Worm (Caenorhabditis elegans) whole organism, young adult: Measurements from ENCODE around the gene rdl-1.

Experiments
- C06A6.2 ChIP-seq: fragments of 200-800 bp; sonication (Bioruptor generic); conservative IDR thresholded peaks from 2 replicates; pipeline ENCODE4 v1.3.6; 2022; ENCODE audit warnings: missing genetic modification characterization, missing compliant biosample characterization
- D2030.7 ChIP-seq: fragments of 200-800 bp; sonication (Bioruptor generic); IDR thresholded peaks from 2 replicates; pipeline ENCODE4 v1.3.6; 2022; ENCODE audit warnings: missing genetic modification reagents, missing genetic modification characterization, missing compliant biosample characterization
- F23B12.7 ChIP-seq: sonication (generic microtip); optimal IDR thresholded peaks from 2 replicates; lab custom pipeline; 2017; ENCODE audit warnings: missing genetic modification characterization, mild to moderate bottlenecking, missing compliant biosample characterization, antibody characterized with exemption, moderate library complexity; ENCODE audit not compliant: insufficient read depth
- F33H1.4 ChIP-seq: fragments of 200-800 bp; sonication (Bioruptor generic); IDR thresholded peaks from 2 replicates; pipeline ENCODE4 v1.3.6; 2022; ENCODE audit warnings: missing genetic modification reagents, missing genetic modification characterization, missing compliant biosample characterization
- F49E8.2 ChIP-seq: sonication (generic microtip); optimal IDR thresholded peaks from 3 replicates; lab custom pipeline; 2017; ENCODE audit warnings: missing genetic modification characterization, mild to moderate bottlenecking, missing compliant biosample characterization, antibody characterized with exemption, moderate library complexity; ENCODE audit not compliant: insufficient read depth
- ZK185.1 ChIP-seq: sonication (generic microtip); optimal IDR thresholded peaks from 2 replicates; lab custom pipeline; 2016; ENCODE audit warnings: mild to moderate bottlenecking, missing genetic modification characterization, missing compliant biosample characterization; ENCODE audit not compliant: poor library complexity, severe bottlenecking
- aptf-2 ChIP-seq: fragments of 200-800 bp; sonication (Bioruptor generic); conservative IDR thresholded peaks from 2 replicates; pipeline ENCODE4 v1.3.6; 2022; ENCODE audit warnings: missing genetic modification reagents, missing genetic modification characterization, missing compliant biosample characterization
- athp-1 ChIP-seq: sonication (generic microtip); optimal IDR thresholded peaks from 2 replicates; lab custom pipeline; 2017; ENCODE audit warnings: mild to moderate bottlenecking, missing genetic modification characterization, missing compliant biosample characterization
- attf-5 ChIP-seq: fragments of 200-800 bp; sonication (Bioruptor generic); optimal IDR thresholded peaks from 2 replicates; lab custom pipeline; 2018; ENCODE audit warnings: mild to moderate bottlenecking, missing genetic modification characterization, missing compliant biosample characterization
- attf-6 ChIP-seq: fragments of 200-800 bp; sonication (Bioruptor generic); IDR thresholded peaks from 2 replicates; pipeline ENCODE4 v1.3.6; 2022; ENCODE audit warnings: missing genetic modification reagents, missing genetic modification characterization, missing compliant biosample characterization
- bed-1 ChIP-seq: fragments of 200-800 bp; sonication (Bioruptor generic); IDR thresholded peaks from 2 replicates; pipeline ENCODE4 v1.3.6; 2022; ENCODE audit warnings: missing genetic modification reagents, missing genetic modification characterization, missing compliant biosample characterization
- dox-1 ChIP-seq: fragments of 200-800 bp; sonication (Bioruptor generic); IDR thresholded peaks from 2 replicates; pipeline ENCODE4 v1.3.6; 2022; ENCODE audit warnings: missing genetic modification reagents, missing genetic modification characterization, missing compliant biosample characterization
- dpl-1 ChIP-seq: fragments of 150-350 bp; optimal IDR thresholded peaks from 2 replicates; lab custom pipeline; 2014; ENCODE audit warnings: missing biosample characterization, missing genetic modification reagents, missing genetic modification characterization
- efl-1 ChIP-seq: fragments of 150-350 bp; optimal IDR thresholded peaks from 2 replicates; lab custom pipeline; 2014; ENCODE audit warnings: missing biosample characterization, missing genetic modification reagents, missing genetic modification characterization
- hmg-1.2 ChIP-seq: fragments of 200-800 bp; sonication (Bioruptor generic); IDR thresholded peaks from 2 replicates; pipeline ENCODE4 v1.3.6; 2022; ENCODE audit warnings: missing genetic modification reagents, missing genetic modification characterization, missing compliant biosample characterization
- lin-54 ChIP-seq: fragments of 200-800 bp; sonication (Bioruptor generic); optimal IDR thresholded peaks from 2 replicates; lab custom pipeline; 2018; ENCODE audit warnings: mild to moderate bottlenecking, missing genetic modification characterization, missing compliant biosample characterization
- lsl-1 ChIP-seq: fragments of 200-800 bp; sonication (Bioruptor generic); optimal IDR thresholded peaks from 2 replicates; lab custom pipeline; 2018; ENCODE audit warnings: mild to moderate bottlenecking, missing genetic modification characterization, moderate library complexity, missing compliant biosample characterization
- madf-10 ChIP-seq: sonication (generic microtip); optimal IDR thresholded peaks from 2 replicates; lab custom pipeline; 2016; ENCODE audit warnings: mild to moderate bottlenecking, missing genetic modification characterization, missing compliant biosample characterization
- madf-6 ChIP-seq: fragments of 200-800 bp; sonication (Bioruptor generic); IDR thresholded peaks from 2 replicates; pipeline ENCODE4 v1.3.6; 2022; ENCODE audit warnings: missing genetic modification reagents, missing genetic modification characterization, missing compliant biosample characterization
- madf-8 ChIP-seq: fragments of 200-800 bp; sonication (Bioruptor generic); conservative IDR thresholded peaks from 2 replicates; pipeline ENCODE4 v1.3.6; 2022; ENCODE audit warnings: missing genetic modification reagents, missing genetic modification characterization, missing compliant biosample characterization
- mcd-1 ChIP-seq: fragments of 200-800 bp; sonication (Bioruptor generic); IDR thresholded peaks from 2 replicates; pipeline ENCODE4 v1.3.6; 2022; ENCODE audit warnings: missing genetic modification reagents, missing genetic modification characterization, missing compliant biosample characterization
- nfya-2 ChIP-seq: fragments of 200-800 bp; sonication (Bioruptor generic); IDR thresholded peaks from 2 replicates; pipeline ENCODE4 v1.3.6; 2022; ENCODE audit warnings: missing genetic modification reagents, missing genetic modification characterization, missing compliant biosample characterization
- nfyb-1 ChIP-seq: fragments of 200-800 bp; sonication (Bioruptor generic); IDR thresholded peaks from 2 replicates; pipeline ENCODE4 v1.3.6; 2022; ENCODE audit warnings: missing genetic modification reagents, missing genetic modification characterization, missing compliant biosample characterization
- nhr-120 ChIP-seq: fragments of 200-800 bp; sonication (Bioruptor generic); IDR thresholded peaks from 2 replicates; pipeline ENCODE4 v1.3.6; 2022; ENCODE audit warnings: missing genetic modification characterization, missing compliant biosample characterization
- rec-8 ChIP-seq, 2 experiments: sonication (generic microtip); optimal IDR thresholded peaks; 2 replicates each; lab custom pipeline; 2016; ENCODE audit warnings: mild to moderate bottlenecking in 2 of 2, missing genetic modification characterization in 2 of 2, missing genetic modification reagents in 2 of 2, missing genotype in 2 of 2, missing biosample characterization in 1 of 2, missing compliant biosample characterization in 1 of 2, moderate library complexity in 1 of 2
- rpc-1 ChIP-seq, 2 experiments: fragments of 150-350 bp in 1 of 2; sonication (generic microtip) in 1 of 2; optimal IDR thresholded peaks; 2 replicates each; lab custom pipeline; 2014 to 2018; ENCODE audit warnings: missing biosample characterization in 1 of 2, missing genetic modification characterization in 1 of 2, missing genetic modification reagents in 1 of 2, missing genotype in 1 of 2
- snpc-1.1 ChIP-seq: sonication (generic microtip); optimal IDR thresholded peaks from 2 replicates; lab custom pipeline; 2017; ENCODE audit warnings: missing genetic modification characterization, mild to moderate bottlenecking, missing compliant biosample characterization, antibody characterized with exemption, moderate library complexity, missing genotype, missing genetic modification reagents; ENCODE audit not compliant: insufficient read depth
- snpc-1.3 ChIP-seq: sonication (generic microtip); optimal IDR thresholded peaks from 2 replicates; lab custom pipeline; 2017; ENCODE audit warnings: missing genetic modification characterization, mild to moderate bottlenecking, missing compliant biosample characterization, antibody characterized with exemption, moderate library complexity, missing genotype, missing genetic modification reagents; ENCODE audit not compliant: insufficient read depth
- snpc-3.4 ChIP-seq: sonication (generic microtip); optimal IDR thresholded peaks from 2 replicates; lab custom pipeline; 2017; ENCODE audit warnings: missing genetic modification characterization, mild to moderate bottlenecking, missing compliant biosample characterization, antibody characterized with exemption, moderate library complexity, missing genotype, missing genetic modification reagents
- snpc-4 ChIP-seq, 5 experiments: fragments of 150-350 bp in 1 of 5; sonication (generic microtip) in 4 of 5; optimal IDR thresholded peaks; 2 replicates each; lab custom pipeline; 2014 to 2018; ENCODE audit warnings: missing genetic modification characterization in 5 of 5, missing biosample characterization in 3 of 5, antibody characterized with exemption in 2 of 5, mild to moderate bottlenecking in 2 of 5, missing compliant biosample characterization in 2 of 5, missing genotype in 2 of 5, moderate library complexity in 2 of 5, missing genetic modification reagents in 1 of 5
- somi-1 ChIP-seq: fragments of 200-800 bp; sonication (Bioruptor generic); optimal IDR thresholded peaks from 2 replicates; lab custom pipeline; 2018; ENCODE audit warnings: mild to moderate bottlenecking, missing genetic modification characterization, missing compliant biosample characterization
- xnd-1 ChIP-seq: sonication (generic microtip); optimal IDR thresholded peaks from 2 replicates; lab custom pipeline; 2016; ENCODE audit warnings: missing genotype, missing genetic modification reagents, missing genetic modification characterization, missing compliant biosample characterization
- ztf-3 ChIP-seq: fragments of 200-800 bp; sonication (Bioruptor generic); optimal IDR thresholded peaks from 2 replicates; lab custom pipeline; 2018; ENCODE audit warnings: mild to moderate bottlenecking, missing genetic modification characterization, missing compliant biosample characterization

The rdl-1 gene

ce11 chrIV:7774206-7774605, 4.1 kb upstream of the rdl-1 start, which contains the start of the genes hcf-1 and swd-2.2:
Gene hcf-1, minus strand, starts transcription at chrIV:7774275.
Gene swd-2.2, plus strand, starts transcription at chrIV:7774411.
- TF ChIP-seq attf-6 (GFP tag; lab: Robert Waterston, UW) = no peak
- peak; percentile 23 for TF ChIP-seq dpl-1 (GFP tag; lab: Kevin White, UChicago)
- TF ChIP-seq ztf-3 = no peak
- TF ChIP-seq hmg-1.2 = 0 out of 2 replicates have a peak, but pooled peaks have one; percentile 5
- TF ChIP-seq mcd-1 = peak; percentile 80
- peak; percentile 8 for TF ChIP-seq attf-5 (GFP tag; lab: Kevin White, UChicago)
- TF ChIP-seq snpc-1.3 (tag; lab: Kevin White, UChicago) = peak; percentile 18
- no peak for TF ChIP-seq ZK185.1 (tag; lab: Kevin White, UChicago)
- TF ChIP-seq F23B12.7 = peak; percentile 33
- TF ChIP-seq efl-1 = peak; percentile 56
- peak; percentile 42 for TF ChIP-seq lsl-1 (GFP tag; lab: Kevin White, UChicago)

ce11 chrIV:7764319-7764718, 5.7 kb downstream of the rdl-1 start:
- TF ChIP-seq lin-54 (GFP tag; lab: Kevin White, UChicago) (peak; percentile 63), lsl-1 (GFP tag; lab: Kevin White, UChicago) (peak; percentile 93), nfyb-1 (no peak), dox-1 (GFP tag; lab: Robert Waterston, UW) (no peak), D2030.7 (GFP tag; lab: Robert Waterston, UW) (0 out of 2 replicates have a peak, but pooled peaks have one; percentile 17), somi-1 (GFP tag; lab: Kevin White, UChicago) (no peak), snpc-4 (GFP tag; optimal IDR thresholded peaks at IDR 0.05; lab: Kevin White, UChicago) (no peak), snpc-4 (tag; optimal IDR thresholded peaks at IDR 0.05; lab: Kevin White, UChicago) (peak in 2 of 4 experiments; percentile 24 to 25), snpc-1.3 (tag; lab: Kevin White, UChicago) (peak; percentile 28), madf-8 (GFP tag; lab: Robert Waterston, UW) (peak; percentile 58), madf-6 (GFP tag; lab: Robert Waterston, UW) (peak; percentile 92), F49E8.2 (tag; lab: Kevin White, UChicago) (peak; percentile 39), snpc-3.4 (tag; lab: Kevin White, UChicago) (peak; percentile 3), nfya-2 (no peak), F33H1.4 (peak; percentile 93), xnd-1 (tag; lab: Kevin White, UChicago) (peak; percentile 91)

ce11 chrIV:7763748-7764147, 6.3 kb downstream of the rdl-1 start, which contains the start of the genes C46A5.6 and C46A5.1:
Gene C46A5.6, minus strand, starts transcription at chrIV:7763848.
Gene C46A5.1, plus strand, starts transcription at chrIV:7763931.
- TF ChIP-seq C06A6.2 (GFP tag; lab: Robert Waterston, UW) = no peak
- no peak for TF ChIP-seq aptf-2 (GFP tag; lab: Robert Waterston, UW)
- TF ChIP-seq nhr-120 (GFP tag; lab: Robert Waterston, UW) = no peak
- no peak for TF ChIP-seq snpc-1.1 (tag; lab: Kevin White, UChicago)
- no peak for TF ChIP-seq rpc-1 (optimal IDR thresholded peaks at IDR 0.05; lab: Kevin White, UChicago)
- no peak for TF ChIP-seq rpc-1 (tag; optimal IDR thresholded peaks at IDR 0.05; lab: Kevin White, UChicago)
- no peak for TF ChIP-seq madf-10 (tag; lab: Kevin White, UChicago)
- no peak for TF ChIP-seq bed-1 (GFP tag; lab: Robert Waterston, UW)
- TF ChIP-seq athp-1 = no peak
- no peak for TF ChIP-seq rec-8 (tag; optimal IDR thresholded peaks at IDR 0.05; lab: Kevin White, UChicago)
